Fruit fly (Drosophila melanogaster): ENCODE results near the gene CG8117.

DNA sequence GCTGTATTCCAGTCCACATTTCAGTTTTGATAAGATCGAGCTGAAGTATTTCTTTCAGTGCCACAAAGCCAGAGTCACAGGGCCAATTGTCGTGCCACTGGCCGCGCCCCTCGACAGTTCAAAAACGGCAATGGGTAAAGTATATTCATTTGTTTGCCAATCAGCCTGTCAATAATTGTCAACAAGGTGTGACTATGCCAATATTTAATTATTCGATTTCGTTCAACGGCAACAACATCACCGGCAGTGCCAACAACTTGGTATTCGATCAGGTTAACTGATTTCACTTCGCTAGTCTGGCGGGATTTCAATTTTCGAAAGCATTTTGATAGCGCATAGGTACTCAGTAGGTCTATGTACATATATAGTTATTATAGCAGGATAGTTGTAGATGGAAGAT, 41.6 kb upstream of the CG8117 start:
- TF ChIP-seq Myc (optimal IDR thresholded peaks at IDR 0.05) (no peak), pan (optimal IDR thresholded peaks at IDR 0.05) (no peak), Hr78 (GFP tag; optimal IDR thresholded peaks at IDR 0.05) (no peak), Abd-B (GFP tag; optimal IDR thresholded peaks at IDR 0.05) (no peak), h (GFP tag; optimal IDR thresholded peaks at IDR 0.05) (peak; percentile 17)
